Worm (Caenorhabditis elegans): ENCODE results near the gene F13D11.3.

- no peak for TF ChIP-seq ama-1 (optimal IDR thresholded peaks at IDR 0.05)
- TF ChIP-seq pes-1 (GFP tag; IDR thresholded peaks at IDR 0.05): no peak
- TF ChIP-seq sea-1 (GFP tag; conservative IDR thresholded peaks at IDR 0.05): no peak
- no peak for TF ChIP-seq tra-4 (tag; optimal IDR thresholded peaks at IDR 0.05)
Observed at ce11 chrX:5828085-5828484, 22.4 kb upstream of the F13D11.3 start.

All from whole organism, early embryonic.